Fruit fly (Drosophila melanogaster): ENCODE data around the gene sina.

The sina gene

dm6 chr3L:16892728-16893271, 39.2 kb downstream of the sina start:
- no peak for TF ChIP-seq noc (tag; optimal IDR thresholded peaks at IDR 0.05)

- TF ChIP-seq noc (tag; optimal IDR thresholded peaks at IDR 0.05), result peak; percentile 40
Measured at dm6 chr3L:16893647-16894046, 40.1 kb downstream of the sina start.

- no peak for TF ChIP-seq noc (tag; optimal IDR thresholded peaks at IDR 0.05)
Measured at dm6 chr3L:16896408-16896807, 42.9 kb downstream of the sina start.

All from whole organism, larva.